Fruit fly (Drosophila melanogaster): ENCODE data around the gene CG10375.

The CG10375 gene

dm6 chr3R:23767417-23767853, at the start of gene CG10375, which contains the start of gene CG10214 (continued):
- TF ChIP-seq CG31365 (tag; optimal IDR thresholded peaks at IDR 0.05) (no peak), CG4730 (GFP tag; IDR thresholded peaks at IDR 0.05) (no peak), unpg (GFP tag; optimal IDR thresholded peaks at IDR 0.05) (peak; percentile 76), klu (GFP tag; IDR thresholded peaks at IDR 0.05) (no peak; the same call in 1 of the 2 replicates), CG10565 (GFP tag; optimal IDR thresholded peaks at IDR 0.05) (no peak), CG14667 (GFP tag; IDR thresholded peaks at IDR 0.05) (no peak), gcm (GFP tag; optimal IDR thresholded peaks at IDR 0.05) (peak; percentile 41), vvl (GFP tag; IDR thresholded peaks at IDR 0.05) (peak; percentile 84), B-H1 (GFP tag; IDR thresholded peaks at IDR 0.05) (no peak), Asciz (GFP tag; optimal IDR thresholded peaks at IDR 0.05) (no peak), CG10979 (tag; optimal IDR thresholded peaks at IDR 0.05) (peak; percentile 64), CG13287 (GFP tag; IDR thresholded peaks at IDR 0.05; ENCODE audit: partially characterized antibody) (peak; percentile 71), CG1233 (GFP tag; optimal IDR thresholded peaks at IDR 0.05) (peak; percentile 49), CG2875 (GFP tag; optimal IDR thresholded peaks at IDR 0.05) (peak; percentile 43), Oli (tag; optimal IDR thresholded peaks at IDR 0.05) (peak; percentile 35), CG16779 (GFP tag; IDR thresholded peaks at IDR 0.05) (no peak), gsb (GFP tag; IDR thresholded peaks at IDR 0.05) (no peak), CG12155 (GFP tag; optimal IDR thresholded peaks at IDR 0.05) (peak; percentile 82), dati (GFP tag; IDR thresholded peaks at IDR 0.05) (no peak), MESR4 (GFP tag; optimal IDR thresholded peaks at IDR 0.05) (peak; percentile 83), CG3065 (GFP tag; optimal IDR thresholded peaks at IDR 0.05) (peak; percentile 54), dimm (GFP tag; IDR thresholded peaks at IDR 0.05) (no peak), NC2α (GFP tag; optimal IDR thresholded peaks at IDR 0.05) (peak; percentile 67), pnt (GFP tag; optimal IDR thresholded peaks at IDR 0.05) (peak; percentile 54), Blimp-1 (GFP tag; optimal IDR thresholded peaks at IDR 0.05) (no peak), CG33557 (GFP tag; optimal IDR thresholded peaks at IDR 0.05) (peak; percentile 49), Hr78 (GFP tag; optimal IDR thresholded peaks at IDR 0.05) (no peak), Ets97D (GFP tag; optimal IDR thresholded peaks at IDR 0.05) (peak; percentile 87), Camta (GFP tag; optimal IDR thresholded peaks at IDR 0.05) (peak; percentile 78), Dip3 (GFP tag; optimal IDR thresholded peaks at IDR 0.05) (peak; percentile 80), CHES-1-like (GFP tag; optimal IDR thresholded peaks at IDR 0.05) (peak; percentile 90), CG12391 (tag; optimal IDR thresholded peaks at IDR 0.05) (peak; percentile 86), CG18764 (GFP tag; optimal IDR thresholded peaks at IDR 0.05) (peak; percentile 73), Ets65A (GFP tag) (peak; percentile 97), CG8478 (optimal IDR thresholded peaks at IDR 0.05) (no peak), slbo (GFP tag; IDR thresholded peaks at IDR 0.05) (peak; percentile 84), bsh (GFP tag; optimal IDR thresholded peaks at IDR 0.05) (peak in 1 of 2 experiments; percentile 76), Lhr (GFP tag; optimal IDR thresholded peaks at IDR 0.05) (peak; percentile 53), CG7928 (GFP tag; optimal IDR thresholded peaks at IDR 0.05) (peak; percentile 11), pum (GFP tag; optimal IDR thresholded peaks at IDR 0.05) (peak; percentile 78), esg (GFP tag; conservative IDR thresholded peaks at IDR 0.05) (0 out of 2 replicates have a peak, but pooled peaks have one; percentile 35), Six4 (GFP tag; optimal IDR thresholded peaks at IDR 0.05) (peak; percentile 65), CG17385 (GFP tag; optimal IDR thresholded peaks at IDR 0.05) (peak; percentile 64), Fer1 (GFP tag; optimal IDR thresholded peaks at IDR 0.05) (peak; percentile 82), CG33213 (GFP tag; optimal IDR thresholded peaks at IDR 0.05) (peak; percentile 87), CG1792 (GFP tag; optimal IDR thresholded peaks at IDR 0.05) (peak; percentile 79), CG5180 (GFP tag; optimal IDR thresholded peaks at IDR 0.05) (no peak), HmgZ (tag; optimal IDR thresholded peaks at IDR 0.05) (peak; percentile 85), CG17359 (tag; optimal IDR thresholded peaks at IDR 0.05) (peak; percentile 67), pzg (GFP tag; optimal IDR thresholded peaks at IDR 0.05) (peak; percentile 91), CG3407 (GFP tag; optimal IDR thresholded peaks at IDR 0.05) (no peak)

Measured in whole organism, embryonic.